Worm (Caenorhabditis elegans) whole organism, midembryonic: ENCODE results near the gene W05E10.5.

Source experiments
- T22C8.4 ChIP-seq: fragments of 200-800 bp; sonication (Bioruptor generic); IDR thresholded peaks from 2 replicates; pipeline ENCODE4 v1.3.6; 2022; ENCODE audit warnings: missing genetic modification characterization, missing compliant biosample characterization
- cog-1 ChIP-seq: sonication (generic microtip); optimal IDR thresholded peaks from 2 replicates; lab custom pipeline; 2016; ENCODE audit warnings: missing genetic modification characterization, missing compliant biosample characterization
- flt-1 ChIP-seq: fragments of 200-800 bp; sonication (Bioruptor generic); IDR thresholded peaks from 2 replicates; pipeline ENCODE4 v1.3.6; 2022; ENCODE audit warnings: missing genetic modification characterization, missing compliant biosample characterization
- klf-2 ChIP-seq: fragments of 200-800 bp; sonication (Bioruptor generic); conservative IDR thresholded peaks from 2 replicates; pipeline ENCODE4 v1.3.6; 2022; ENCODE audit warnings: missing genetic modification reagents, missing genetic modification characterization, missing compliant biosample characterization
- med-1 ChIP-seq: sonication (generic microtip); optimal IDR thresholded peaks from 2 replicates; lab custom pipeline; 2017; ENCODE audit warnings: missing genetic modification characterization, mild to moderate bottlenecking, missing compliant biosample characterization, antibody characterized with exemption, missing genetic modification reagents; ENCODE audit not compliant: insufficient read depth
- ref-1 ChIP-seq: fragments of 200-800 bp; sonication (Bioruptor generic); conservative IDR thresholded peaks from 2 replicates; pipeline ENCODE4 v1.3.6; 2022; ENCODE audit warnings: missing genetic modification reagents, missing genetic modification characterization, missing compliant biosample characterization
- ztf-23 ChIP-seq: fragments of 200-800 bp; sonication (Bioruptor generic); IDR thresholded peaks from 2 replicates; pipeline ENCODE4 v1.3.6; 2022; ENCODE audit warnings: missing genetic modification reagents, missing genetic modification characterization, missing compliant biosample characterization
- ztf-29 ChIP-seq: fragments of 200-800 bp; sonication (Bioruptor generic); IDR thresholded peaks from 2 replicates; pipeline ENCODE4 v1.3.6; 2022; ENCODE audit warnings: missing genetic modification reagents, missing genetic modification characterization, missing compliant biosample characterization

DNA sequence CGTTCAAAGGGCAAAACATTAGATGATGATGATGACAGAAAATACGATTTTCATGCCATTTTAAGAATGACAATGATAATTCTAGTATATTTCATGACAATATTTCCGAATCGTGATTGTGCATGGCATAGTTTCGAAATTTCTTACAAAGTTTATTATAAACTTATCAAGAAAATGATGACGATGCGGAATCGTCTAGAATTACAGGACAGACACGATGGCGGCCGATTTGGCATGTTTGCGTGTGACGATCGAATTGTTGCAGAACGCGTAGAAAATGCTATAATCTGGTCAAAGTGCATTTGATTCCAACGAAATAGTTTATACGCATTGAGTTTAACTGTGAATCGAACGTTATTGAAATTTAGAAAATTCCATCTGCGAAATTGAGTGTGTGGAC, 46.2 kb downstream of the W05E10.5 start:
- no peak for TF ChIP-seq T22C8.4 (GFP tag; lab: Robert Waterston, UW)
- TF ChIP-seq flt-1 (GFP tag; lab: Robert Waterston, UW): no peak
- no peak for TF ChIP-seq ztf-29 (GFP tag; lab: Robert Waterston, UW)
- no peak for TF ChIP-seq ztf-23
- no peak for TF ChIP-seq klf-2 (GFP tag; lab: Robert Waterston, UW)
- no peak for TF ChIP-seq ref-1 (GFP tag; lab: Robert Waterston, UW)
- no peak for TF ChIP-seq med-1
- TF ChIP-seq cog-1 (tag; lab: Kevin White, UChicago): no peak
